Worm (Caenorhabditis elegans) whole organism, mixed stage, embryonic: Measurements from ENCODE around the gene fbxb-114.
"Not testable (repeated sequence)": the region's sequence is repeated elsewhere in the genome, so short reads cannot be mapped to it uniquely, and the experiment has no call there.

Source experiments
- blmp-1 ChIP-seq: fragments of 150-350 bp; optimal IDR thresholded peaks from 2 replicates; lab custom pipeline; 2014; ENCODE audit warnings: missing biosample characterization, missing genetic modification characterization
- ceh-39 ChIP-seq: fragments of 150-350 bp; optimal IDR thresholded peaks from 2 replicates; lab custom pipeline; 2014; ENCODE audit warnings: missing biosample characterization, missing genetic modification characterization
- mab-5 ChIP-seq: fragments of 150-350 bp; optimal IDR thresholded peaks from 2 replicates; lab custom pipeline; 2014; ENCODE audit warnings: missing biosample characterization, missing genetic modification characterization
- sptf-1 ChIP-seq: sonication (generic microtip); optimal IDR thresholded peaks from 2 replicates; lab custom pipeline; 2017; ENCODE audit warnings: mild to moderate bottlenecking, missing genetic modification characterization, moderate library complexity, missing compliant biosample characterization

DNA sequence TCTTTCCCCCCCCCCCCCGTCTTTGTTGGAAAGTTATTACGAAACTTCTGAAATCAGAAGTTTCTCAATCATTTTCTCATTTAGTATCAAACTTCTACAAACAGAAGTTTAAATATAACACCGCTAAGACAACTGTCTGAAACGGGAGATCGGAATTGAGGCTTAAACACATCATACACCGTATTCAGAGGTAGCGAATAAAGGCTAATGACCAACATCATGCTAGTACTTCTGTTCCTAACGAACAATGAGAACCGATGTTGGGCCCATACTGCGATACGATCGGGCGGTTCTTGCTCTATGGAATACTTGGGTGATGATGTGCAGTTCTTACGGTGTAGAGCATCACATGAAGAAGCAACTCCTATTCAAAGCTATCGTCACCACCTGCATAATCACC is 38.2 kb upstream of the fbxb-114 start, which contains the start of gene Y13C8A.1:
- TF ChIP-seq sptf-1, ceh-39, mab-5, blmp-1 (tag; lab: Kevin White, UChicago): not testable (repeated sequence)
